Worm (Caenorhabditis elegans): ENCODE results near the gene C50F7.3.

C50F7.3 gene

DNA sequence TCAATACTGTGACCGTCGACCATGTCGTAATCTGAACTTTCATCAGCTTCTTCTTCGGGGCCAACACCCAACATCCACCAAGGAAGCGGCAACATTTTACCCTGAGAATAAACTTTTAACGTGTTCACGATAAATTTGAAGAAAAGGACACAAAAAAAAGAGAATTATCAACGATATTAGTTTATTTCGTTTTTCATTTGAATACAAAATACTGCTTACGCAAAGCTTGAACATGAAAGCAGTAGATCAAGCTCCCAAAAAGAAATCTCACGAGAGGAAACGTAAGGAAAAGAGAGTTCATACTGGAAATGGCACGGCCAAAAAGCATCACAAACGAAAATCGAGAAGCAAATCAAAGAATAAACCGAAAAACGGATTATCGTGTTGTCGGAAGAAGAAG, 31.6 kb downstream of the C50F7.3 start, which contains the start of the genes C46A5.6 and C46A5.1:
C46A5.6 (minus strand) TSS at position 101 of the 400 bp plus-strand sequence.
C46A5.1 (plus strand) TSS at position 184 of the 400 bp plus-strand sequence.
- no peak for TF ChIP-seq tbx-37 (GFP tag; conservative IDR thresholded peaks at IDR 0.05)
- no peak for TF ChIP-seq F13C5.2 (tag; optimal IDR thresholded peaks at IDR 0.05)
- no peak for TF ChIP-seq ets-7 (tag; optimal IDR thresholded peaks at IDR 0.05)
- TF ChIP-seq hmbx-1 (tag; optimal IDR thresholded peaks at IDR 0.05), result no peak
- TF ChIP-seq pes-1 (GFP tag; IDR thresholded peaks at IDR 0.05), result no peak
- TF ChIP-seq ceh-36 (tag; optimal IDR thresholded peaks at IDR 0.05), result no peak
- no peak for TF ChIP-seq ceh-13 (GFP tag; optimal IDR thresholded peaks at IDR 0.05)
- no peak for TF ChIP-seq B0310.2 (tag; optimal IDR thresholded peaks at IDR 0.05)
- no peak for TF ChIP-seq scrt-1 (GFP tag; IDR thresholded peaks at IDR 0.05)
- no peak for TF ChIP-seq aly-1 (tag; optimal IDR thresholded peaks at IDR 0.05)
- TF ChIP-seq tra-4 (tag; optimal IDR thresholded peaks at IDR 0.05), result no peak
- TF ChIP-seq hmg-4 (GFP tag; optimal IDR thresholded peaks at IDR 0.05), result no peak
- TF ChIP-seq hnd-1 (tag; optimal IDR thresholded peaks at IDR 0.05), result no peak
- no peak for TF ChIP-seq ama-1 (optimal IDR thresholded peaks at IDR 0.05)
- TF ChIP-seq sea-1 (GFP tag; conservative IDR thresholded peaks at IDR 0.05), result no peak
- TF ChIP-seq tbx-11 (GFP tag; IDR thresholded peaks at IDR 0.05), result no peak
- TF ChIP-seq flt-1 (GFP tag; IDR thresholded peaks at IDR 0.05), result no peak

DNA sequence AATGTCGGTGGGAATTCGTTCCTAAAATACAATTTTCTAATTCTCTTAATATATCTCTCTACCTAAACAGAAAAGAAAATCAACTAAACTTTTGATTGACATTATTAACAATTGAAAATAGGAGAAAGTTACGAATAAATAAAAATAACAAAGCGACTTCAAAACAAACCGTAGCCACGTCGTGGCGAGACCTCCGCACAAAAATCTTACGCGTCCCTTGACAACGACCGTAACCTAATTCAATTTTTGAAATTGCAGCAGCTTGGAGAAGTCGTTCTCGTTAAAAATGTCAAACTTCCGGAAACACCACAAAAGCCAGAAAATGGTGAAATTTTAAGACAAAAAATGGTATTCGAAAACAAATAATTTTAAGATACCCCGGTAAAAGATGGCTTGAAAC, 32.2 kb downstream of the C50F7.3 start:
- TF ChIP-seq B0310.2 (tag; optimal IDR thresholded peaks at IDR 0.05) (no peak), ets-7 (tag; optimal IDR thresholded peaks at IDR 0.05) (no peak), ceh-13 (GFP tag; optimal IDR thresholded peaks at IDR 0.05) (no peak)

DNA sequence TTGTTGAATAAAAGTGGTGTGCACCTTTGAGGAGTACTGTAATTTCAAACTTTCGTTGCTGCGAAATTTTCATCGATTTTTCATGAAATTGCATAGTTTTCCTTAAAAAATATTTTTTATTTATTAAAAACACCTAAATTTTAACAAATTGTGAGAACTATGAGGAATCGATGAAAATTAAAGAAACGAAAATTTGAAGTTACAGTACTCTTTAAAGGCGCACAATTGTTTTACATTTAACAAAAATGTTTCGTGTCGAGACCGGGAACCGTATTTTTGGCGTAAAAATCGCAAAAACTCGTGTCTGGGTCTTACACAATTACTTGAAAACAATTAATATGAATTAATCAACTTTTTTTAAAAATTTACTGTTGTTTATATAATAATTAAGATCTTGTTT, 38.0 kb downstream of the C50F7.3 start, which contains the start of gene rdl-1:
rdl-1 (minus strand) TSS at position 101 of the 400 bp plus-strand sequence.
- TF ChIP-seq ets-7 (tag; optimal IDR thresholded peaks at IDR 0.05) (no peak), ama-1 (optimal IDR thresholded peaks at IDR 0.05) (no peak), F13C5.2 (tag; optimal IDR thresholded peaks at IDR 0.05) (no peak), ceh-36 (tag; optimal IDR thresholded peaks at IDR 0.05) (no peak), tbx-11 (GFP tag; IDR thresholded peaks at IDR 0.05) (no peak), pes-1 (GFP tag; IDR thresholded peaks at IDR 0.05) (no peak), scrt-1 (GFP tag; IDR thresholded peaks at IDR 0.05) (no peak), ceh-13 (GFP tag; optimal IDR thresholded peaks at IDR 0.05) (no peak), tra-4 (tag; optimal IDR thresholded peaks at IDR 0.05) (no peak), sea-1 (GFP tag; conservative IDR thresholded peaks at IDR 0.05) (no peak), hnd-1 (tag; optimal IDR thresholded peaks at IDR 0.05) (no peak), flt-1 (GFP tag; IDR thresholded peaks at IDR 0.05) (no peak), B0310.2 (tag; optimal IDR thresholded peaks at IDR 0.05) (no peak), hmbx-1 (tag; optimal IDR thresholded peaks at IDR 0.05) (no peak), tbx-37 (GFP tag; conservative IDR thresholded peaks at IDR 0.05) (no peak), hmg-4 (GFP tag; optimal IDR thresholded peaks at IDR 0.05) (no peak), aly-1 (tag; optimal IDR thresholded peaks at IDR 0.05) (no peak)

DNA sequence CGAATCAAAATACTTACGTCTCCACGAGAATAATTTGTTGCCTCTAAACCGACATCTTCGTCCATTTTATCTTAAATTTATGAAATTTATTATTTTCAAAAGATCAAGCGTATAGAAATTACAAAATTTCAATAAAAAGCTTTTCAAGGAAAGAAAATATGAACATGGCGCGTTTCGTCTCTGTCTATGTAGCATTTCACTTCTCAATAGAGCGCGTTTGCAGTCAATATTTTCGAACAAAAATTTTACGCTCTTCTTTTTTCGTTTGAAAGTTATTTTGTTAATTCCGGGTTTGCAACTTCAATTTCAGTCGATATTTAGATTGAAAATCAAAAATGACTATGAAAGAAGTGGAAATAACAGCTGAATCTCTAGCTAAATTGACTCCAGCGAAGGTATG, 42.1 kb downstream of the C50F7.3 start, which contains the start of the genes hcf-1 and swd-2.2:
hcf-1 (minus strand) TSS at position 70 of the 400 bp plus-strand sequence.
swd-2.2 (plus strand) TSS at position 206 of the 400 bp plus-strand sequence.
- no peak for TF ChIP-seq scrt-1 (GFP tag; IDR thresholded peaks at IDR 0.05)
- TF ChIP-seq ceh-36 (tag; optimal IDR thresholded peaks at IDR 0.05), result no peak
- TF ChIP-seq hmg-4 (GFP tag; optimal IDR thresholded peaks at IDR 0.05), result no peak
- no peak for TF ChIP-seq ets-7 (tag; optimal IDR thresholded peaks at IDR 0.05)
- no peak for TF ChIP-seq B0310.2 (tag; optimal IDR thresholded peaks at IDR 0.05)
- TF ChIP-seq ceh-13 (GFP tag; optimal IDR thresholded peaks at IDR 0.05), result no peak
- TF ChIP-seq flt-1 (GFP tag; IDR thresholded peaks at IDR 0.05), result no peak
- no peak for TF ChIP-seq hnd-1 (tag; optimal IDR thresholded peaks at IDR 0.05)

DNA sequence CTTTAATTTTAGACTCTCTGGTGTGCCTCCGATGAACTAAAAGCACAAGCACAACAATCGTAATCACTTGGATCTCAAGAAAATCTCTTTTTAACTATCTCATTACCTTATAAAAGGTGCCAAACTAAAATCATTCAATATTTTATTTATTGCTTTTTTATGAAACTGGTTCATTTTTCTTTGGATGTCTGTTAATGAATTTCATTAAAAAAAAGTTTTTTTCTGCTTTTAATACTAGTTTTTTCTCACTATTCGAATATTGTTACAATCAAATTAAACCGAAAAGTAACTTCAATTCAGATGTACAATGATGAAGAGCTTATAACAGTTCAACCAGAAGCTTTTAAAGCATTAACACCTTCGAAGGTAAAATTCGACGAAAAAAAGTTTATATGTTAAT, 43.6 kb downstream of the C50F7.3 start, which contains the start of gene swd-2.1:
swd-2.1 (plus strand) TSS at position 301 of the 400 bp plus-strand sequence.
- no peak for TF ChIP-seq tra-4 (tag; optimal IDR thresholded peaks at IDR 0.05)
- TF ChIP-seq F13C5.2 (tag; optimal IDR thresholded peaks at IDR 0.05), result no peak
- TF ChIP-seq ets-7 (tag; optimal IDR thresholded peaks at IDR 0.05), result no peak
- no peak for TF ChIP-seq flt-1 (GFP tag; IDR thresholded peaks at IDR 0.05)
- no peak for TF ChIP-seq hmbx-1 (tag; optimal IDR thresholded peaks at IDR 0.05)
- TF ChIP-seq tbx-37 (GFP tag; conservative IDR thresholded peaks at IDR 0.05), result no peak
- TF ChIP-seq hnd-1 (tag; optimal IDR thresholded peaks at IDR 0.05), result no peak
- TF ChIP-seq aly-1 (tag; optimal IDR thresholded peaks at IDR 0.05), result no peak
- TF ChIP-seq sea-1 (GFP tag; conservative IDR thresholded peaks at IDR 0.05), result no peak
- no peak for TF ChIP-seq hmg-4 (GFP tag; optimal IDR thresholded peaks at IDR 0.05)

DNA sequence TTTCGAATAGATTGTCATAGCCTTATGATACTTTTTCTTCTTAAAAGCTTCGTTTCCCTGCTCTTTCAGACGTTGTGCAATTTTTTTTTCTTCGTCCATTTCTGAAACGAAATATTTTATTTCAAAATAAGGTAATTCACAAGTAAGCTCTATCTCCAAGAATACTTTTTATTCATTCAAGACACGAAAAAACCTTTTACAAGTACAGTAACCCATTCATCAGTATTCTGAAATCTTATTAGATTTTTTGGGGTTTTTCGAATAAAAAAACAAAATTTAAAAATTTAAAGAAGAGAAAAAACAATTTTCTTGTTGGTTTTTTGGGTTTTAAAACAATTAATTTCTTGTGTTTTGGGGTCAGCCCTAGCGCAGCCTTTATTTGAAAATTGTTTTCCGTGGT, 46.7 kb downstream of the C50F7.3 start, which contains the start of gene rpap-3:
rpap-3 (minus strand) TSS at position 101 of the 400 bp plus-strand sequence.
- TF ChIP-seq ceh-36 (tag; optimal IDR thresholded peaks at IDR 0.05), result no peak
- TF ChIP-seq hmg-4 (GFP tag; optimal IDR thresholded peaks at IDR 0.05), result no peak
- TF ChIP-seq tra-4 (tag; optimal IDR thresholded peaks at IDR 0.05), result no peak
- TF ChIP-seq tbx-37 (GFP tag; conservative IDR thresholded peaks at IDR 0.05), result no peak
- TF ChIP-seq tbx-11 (GFP tag; IDR thresholded peaks at IDR 0.05), result no peak
- TF ChIP-seq scrt-1 (GFP tag; IDR thresholded peaks at IDR 0.05), result no peak
- no peak for TF ChIP-seq hmbx-1 (tag; optimal IDR thresholded peaks at IDR 0.05)
- no peak for TF ChIP-seq ama-1 (optimal IDR thresholded peaks at IDR 0.05)
- no peak for TF ChIP-seq ets-7 (tag; optimal IDR thresholded peaks at IDR 0.05)
- TF ChIP-seq pes-1 (GFP tag; IDR thresholded peaks at IDR 0.05), result no peak
- TF ChIP-seq ceh-13 (GFP tag; optimal IDR thresholded peaks at IDR 0.05), result no peak
- no peak for TF ChIP-seq F13C5.2 (tag; optimal IDR thresholded peaks at IDR 0.05)
- TF ChIP-seq hnd-1 (tag; optimal IDR thresholded peaks at IDR 0.05), result no peak
- no peak for TF ChIP-seq aly-1 (tag; optimal IDR thresholded peaks at IDR 0.05)
- no peak for TF ChIP-seq flt-1 (GFP tag; IDR thresholded peaks at IDR 0.05)

DNA sequence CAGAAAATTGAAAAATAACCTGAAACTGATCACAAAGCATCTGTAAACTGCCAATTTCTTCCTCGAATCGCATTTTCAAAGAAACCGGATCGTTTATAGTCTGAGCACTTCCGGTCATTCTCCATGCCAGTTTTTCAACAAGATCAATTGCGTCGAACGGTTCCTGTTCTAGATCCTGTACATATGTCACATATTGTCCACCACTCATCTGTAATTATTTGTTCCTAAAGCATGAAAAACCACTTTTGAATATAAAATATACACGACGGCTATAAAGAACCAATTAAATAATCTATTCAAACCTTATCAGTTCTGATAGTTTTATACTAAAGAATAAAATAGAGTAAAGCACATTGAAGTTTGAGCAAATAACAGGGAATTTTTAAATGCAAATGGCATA, 50.2 kb downstream of the C50F7.3 start, which contains the start of gene sec-10:
sec-10 (minus strand) TSS at position 208 of the 400 bp plus-strand sequence.
- TF ChIP-seq tbx-11 (GFP tag; IDR thresholded peaks at IDR 0.05) (no peak), hmbx-1 (tag; optimal IDR thresholded peaks at IDR 0.05) (no peak), pes-1 (GFP tag; IDR thresholded peaks at IDR 0.05) (no peak), aly-1 (tag; optimal IDR thresholded peaks at IDR 0.05) (no peak), flt-1 (GFP tag; IDR thresholded peaks at IDR 0.05) (no peak), ceh-36 (tag; optimal IDR thresholded peaks at IDR 0.05) (no peak), scrt-1 (GFP tag; IDR thresholded peaks at IDR 0.05) (no peak), tbx-37 (GFP tag; conservative IDR thresholded peaks at IDR 0.05) (no peak), hnd-1 (tag; optimal IDR thresholded peaks at IDR 0.05) (no peak), ets-7 (tag; optimal IDR thresholded peaks at IDR 0.05) (no peak), ceh-13 (GFP tag; optimal IDR thresholded peaks at IDR 0.05) (no peak), sea-1 (GFP tag; conservative IDR thresholded peaks at IDR 0.05) (no peak), B0310.2 (tag; optimal IDR thresholded peaks at IDR 0.05) (no peak), ama-1 (optimal IDR thresholded peaks at IDR 0.05) (no peak), hmg-4 (GFP tag; optimal IDR thresholded peaks at IDR 0.05) (no peak), F13C5.2 (tag; optimal IDR thresholded peaks at IDR 0.05) (no peak)

All from whole organism, early embryonic.